Worm (Caenorhabditis elegans) whole organism, late embryonic: Measurements from ENCODE around the gene dhs-19.
"Not testable (repeated sequence)": the region's sequence is repeated elsewhere in the genome, so short reads cannot be mapped to it uniquely, and the experiment has no call there.

Experiments used
- C08G9.2 ChIP-seq: sonication (generic microtip); optimal IDR thresholded peaks from 2 replicates; lab custom pipeline; 2016; ENCODE audit warnings: mild to moderate bottlenecking, missing genetic modification characterization, moderate library complexity, missing compliant biosample characterization
- C38D4.7 ChIP-seq: fragments of 200-800 bp; sonication (Bioruptor generic); optimal IDR thresholded peaks from 2 replicates; lab custom pipeline; 2018; ENCODE audit warnings: mild to moderate bottlenecking, missing genetic modification characterization, moderate library complexity, missing compliant biosample characterization
- F13H6.1 ChIP-seq: sonication (generic microtip); optimal IDR thresholded peaks from 2 replicates; lab custom pipeline; 2016; ENCODE audit warnings: missing genetic modification characterization, missing compliant biosample characterization
- ama-1 ChIP-seq: fragments of 150-350 bp; optimal IDR thresholded peaks from 2 replicates; lab custom pipeline; 2014
- ceh-14 ChIP-seq: sonication (generic microtip); optimal IDR thresholded peaks from 2 replicates; lab custom pipeline; 2016; ENCODE audit warnings: missing genotype, missing genetic modification characterization, missing compliant biosample characterization
- ceh-22 ChIP-seq: sonication (generic microtip); optimal IDR thresholded peaks from 2 replicates; lab custom pipeline; 2017; ENCODE audit warnings: missing biosample characterization, missing genetic modification characterization
- ceh-24 ChIP-seq: sonication (generic microtip); optimal IDR thresholded peaks from 2 replicates; lab custom pipeline; 2016; ENCODE audit warnings: mild to moderate bottlenecking, missing genetic modification characterization, missing compliant biosample characterization
- ceh-30 ChIP-seq: fragments of 150-350 bp; optimal IDR thresholded peaks from 2 replicates; lab custom pipeline; 2014; ENCODE audit warnings: missing biosample characterization, missing genetic modification characterization
- ceh-34 ChIP-seq: sonication (generic microtip); optimal IDR thresholded peaks from 2 replicates; lab custom pipeline; 2016; ENCODE audit warnings: mild to moderate bottlenecking, missing genetic modification characterization, missing compliant biosample characterization
- ceh-6 ChIP-seq: fragments of 200-800 bp; sonication (Bioruptor generic); optimal IDR thresholded peaks from 2 replicates; lab custom pipeline; 2018; ENCODE audit warnings: mild to moderate bottlenecking, missing genetic modification characterization, missing compliant biosample characterization
- dmd-4 ChIP-seq: sonication (generic microtip); optimal IDR thresholded peaks from 2 replicates; lab custom pipeline; 2016; ENCODE audit warnings: borderline replicate concordance, missing genetic modification characterization, missing compliant biosample characterization
- dve-1 ChIP-seq: sonication (generic microtip); optimal IDR thresholded peaks from 2 replicates; lab custom pipeline; 2017; ENCODE audit warnings: antibody characterized with exemption, mild to moderate bottlenecking, missing genetic modification characterization, missing compliant biosample characterization
- elt-2 ChIP-seq: sonication (generic microtip); optimal IDR thresholded peaks from 2 replicates; lab custom pipeline; 2016; ENCODE audit warnings: missing genetic modification reagents, missing genetic modification characterization, missing compliant biosample characterization
- elt-4 ChIP-seq: sonication (generic microtip); optimal IDR thresholded peaks from 2 replicates; lab custom pipeline; 2016; ENCODE audit warnings: missing genetic modification characterization, missing compliant biosample characterization
- ets-4 ChIP-seq: sonication (generic microtip); optimal IDR thresholded peaks from 2 replicates; lab custom pipeline; 2016; ENCODE audit warnings: missing genetic modification characterization, missing compliant biosample characterization
- eyg-1 ChIP-seq: sonication (generic microtip); optimal IDR thresholded peaks from 2 replicates; lab custom pipeline; 2016; ENCODE audit warnings: missing genotype, missing genetic modification characterization, missing compliant biosample characterization
- fkh-10 ChIP-seq: fragments of 150-350 bp; optimal IDR thresholded peaks from 2 replicates; lab custom pipeline; 2014; ENCODE audit warnings: missing biosample characterization, missing genetic modification reagents, missing genetic modification characterization
- gmeb-2 ChIP-seq: sonication (generic microtip); optimal IDR thresholded peaks from 2 replicates; lab custom pipeline; 2016; ENCODE audit warnings: missing genetic modification characterization, inconsistent platforms, missing compliant biosample characterization
- hlh-13 ChIP-seq: fragments of 200-800 bp; sonication (Bioruptor generic); optimal IDR thresholded peaks from 2 replicates; lab custom pipeline; 2018; ENCODE audit warnings: mild to moderate bottlenecking, missing genetic modification characterization, missing compliant biosample characterization
- hlh-15 ChIP-seq: sonication (generic microtip); optimal IDR thresholded peaks from 2 replicates; lab custom pipeline; 2016; ENCODE audit warnings: missing genetic modification characterization, missing compliant biosample characterization
- lim-6 ChIP-seq: sonication (generic microtip); optimal IDR thresholded peaks from 2 replicates; lab custom pipeline; 2016; ENCODE audit warnings: missing genetic modification characterization, missing compliant biosample characterization
- madf-2 ChIP-seq: sonication (generic microtip); optimal IDR thresholded peaks from 2 replicates; lab custom pipeline; 2017; ENCODE audit warnings: missing genetic modification characterization, missing compliant biosample characterization
- mec-3 ChIP-seq: sonication (generic microtip); optimal IDR thresholded peaks from 2 replicates; lab custom pipeline; 2016; ENCODE audit warnings: borderline replicate concordance, missing genetic modification characterization, missing compliant biosample characterization
- nfya-1 ChIP-seq: sonication (generic microtip); optimal IDR thresholded peaks from 2 replicates; lab custom pipeline; 2017; ENCODE audit warnings: missing genetic modification characterization, mild to moderate bottlenecking, missing compliant biosample characterization, antibody characterized with exemption, moderate library complexity
- nhr-11 ChIP-seq: fragments of 150-350 bp; optimal IDR thresholded peaks from 2 replicates; lab custom pipeline; 2014; ENCODE audit warnings: missing biosample characterization, missing genetic modification characterization
- pax-1 ChIP-seq: fragments of 150-350 bp; optimal IDR thresholded peaks from 2 replicates; lab custom pipeline; 2014; ENCODE audit warnings: missing biosample characterization, missing genetic modification characterization
- ref-2 ChIP-seq: sonication (generic microtip); optimal IDR thresholded peaks from 2 replicates; lab custom pipeline; 2016; ENCODE audit warnings: missing genetic modification characterization, missing compliant biosample characterization
- rnt-1 ChIP-seq: sonication (generic microtip); optimal IDR thresholded peaks from 2 replicates; lab custom pipeline; 2016; ENCODE audit warnings: missing genetic modification characterization, missing compliant biosample characterization
- sdc-2 ChIP-seq: sonication (generic microtip); optimal IDR thresholded peaks from 2 replicates; lab custom pipeline; 2016; ENCODE audit warnings: missing genotype, missing genetic modification characterization, missing compliant biosample characterization
- sox-4 ChIP-seq: sonication (generic microtip); optimal IDR thresholded peaks from 2 replicates; lab custom pipeline; 2017; ENCODE audit warnings: mild to moderate bottlenecking, missing genetic modification characterization, inconsistent platforms, missing compliant biosample characterization
- syd-9 ChIP-seq: sonication (generic microtip); optimal IDR thresholded peaks from 2 replicates; lab custom pipeline; 2016; ENCODE audit warnings: mild to moderate bottlenecking, missing genetic modification characterization, moderate library complexity, missing compliant biosample characterization
- tbx-7 ChIP-seq: sonication (generic microtip); optimal IDR thresholded peaks from 2 replicates; lab custom pipeline; 2016; ENCODE audit warnings: missing genotype, missing genetic modification characterization, missing compliant biosample characterization
- unc-3 ChIP-seq, 2 experiments: fragments of 200-800 bp in 1 of 2; sonication (Bioruptor generic) in 1 of 2; sonication (generic microtip) in 1 of 2; conservative IDR thresholded peaks in 1 of 2; optimal IDR thresholded peaks in 1 of 2; 2 replicates each; pipeline versions ENCODE4 v1.3.6 to Lab custom; 2016 to 2022; ENCODE audit warnings: missing compliant biosample characterization in 2 of 2, missing genetic modification characterization in 2 of 2, missing genetic modification reagents in 1 of 2
- unc-42 ChIP-seq: sonication (generic microtip); optimal IDR thresholded peaks from 2 replicates; lab custom pipeline; 2016; ENCODE audit warnings: missing genotype, missing genetic modification characterization, missing compliant biosample characterization
- zip-5 ChIP-seq: sonication (generic microtip); optimal IDR thresholded peaks from 2 replicates; lab custom pipeline; 2016; ENCODE audit warnings: missing genetic modification characterization, missing compliant biosample characterization
- ztf-16 ChIP-seq: sonication (generic microtip); optimal IDR thresholded peaks from 2 replicates; lab custom pipeline; 2017; ENCODE audit warnings: missing genetic modification characterization, missing compliant biosample characterization

Gene dhs-19

ce11 chrV:11480734-11481133 lies 9.5 kb downstream of the dhs-19 start, which contains the start of gene T11F9.14:
TSS of gene T11F9.14 (minus strand) at chrV:11480834.
- not testable (repeated sequence) for TF ChIP-seq ets-4 (tag; lab: Kevin White, UChicago); elt-2; madf-2

ce11 chrV:11479406-11479805 lies 10.9 kb downstream of the dhs-19 start, which contains the start of gene T11F9.22:
TSS of gene T11F9.22 (plus strand) at chrV:11479706.
- TF ChIP-seq pax-1 (no peak), F13H6.1 (tag; lab: Kevin White, UChicago) (no peak), lim-6 (tag; lab: Kevin White, UChicago) (no peak), nhr-11 (no peak), ceh-14 (tag; lab: Kevin White, UChicago) (no peak), ceh-24 (tag; lab: Kevin White, UChicago) (no peak)
- TF ChIP-seq, all 69 proteins: peak for 0

DNA sequence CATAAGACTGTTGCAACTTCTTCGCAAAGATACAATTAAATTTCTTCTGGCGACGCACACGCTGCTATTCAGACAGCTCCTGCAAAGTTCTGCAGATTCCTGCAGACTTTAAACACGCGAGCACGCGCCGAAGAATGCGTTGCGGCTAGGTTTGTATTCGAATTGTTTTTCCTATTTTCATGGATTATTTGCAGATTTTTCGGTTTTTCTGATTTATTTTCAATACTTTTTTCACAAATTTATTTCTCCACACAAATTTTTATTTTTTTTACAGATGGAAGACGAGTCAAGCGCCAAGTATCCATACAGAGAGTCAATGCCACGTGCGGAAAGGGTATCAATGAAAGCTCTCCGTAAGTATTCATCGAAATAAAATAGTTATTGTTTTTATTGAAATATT lies 14.6 kb downstream of the dhs-19 start, which contains the start of gene T11F9.7:
TSS of gene T11F9.7 (plus strand) at position 301 of the 400 bp plus-strand sequence.
- TF ChIP-seq ref-2; ceh-22 (tag; lab: Kevin White, UChicago); elt-4 (tag; lab: Kevin White, UChicago): not testable (repeated sequence)

DNA sequence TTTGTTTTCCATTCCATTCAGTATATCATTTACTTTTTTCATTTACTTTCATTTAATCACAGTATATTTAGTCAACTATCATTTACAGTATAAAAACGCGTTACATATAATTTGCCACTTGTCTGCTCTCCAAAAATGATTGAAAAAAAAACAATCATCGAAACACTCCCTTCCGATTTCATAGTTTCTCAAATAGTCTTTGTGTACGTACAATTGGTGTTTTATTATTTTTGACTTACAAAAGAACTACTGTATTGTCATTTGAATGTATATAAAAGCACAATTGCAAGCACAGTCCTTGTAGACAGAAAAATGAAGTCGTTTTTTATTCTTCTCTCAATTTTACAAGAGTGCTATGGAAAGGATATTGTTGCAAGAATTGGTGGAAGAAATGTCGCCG lies 15.9 kb downstream of the dhs-19 start, which contains the start of gene nas-22:
TSS of gene nas-22 (plus strand) at position 301 of the 400 bp plus-strand sequence.
- TF ChIP-seq pax-1 (no peak), C08G9.2 (tag; lab: Kevin White, UChicago) (no peak), sox-4 (tag; lab: Kevin White, UChicago) (no peak), ama-1 (no peak), ceh-34 (tag; lab: Kevin White, UChicago) (no peak), zip-5 (tag; lab: Kevin White, UChicago) (no peak), madf-2 (no peak), hlh-15 (no peak), ceh-24 (tag; lab: Kevin White, UChicago) (no peak), ref-2 (no peak), ceh-30 (no peak), unc-42 (tag; lab: Kevin White, UChicago) (no peak), ztf-16 (tag; lab: Kevin White, UChicago) (no peak), syd-9 (no peak), nhr-11 (no peak), mec-3 (tag; lab: Kevin White, UChicago) (no peak), ceh-6 (no peak), C38D4.7 (no peak)

DNA sequence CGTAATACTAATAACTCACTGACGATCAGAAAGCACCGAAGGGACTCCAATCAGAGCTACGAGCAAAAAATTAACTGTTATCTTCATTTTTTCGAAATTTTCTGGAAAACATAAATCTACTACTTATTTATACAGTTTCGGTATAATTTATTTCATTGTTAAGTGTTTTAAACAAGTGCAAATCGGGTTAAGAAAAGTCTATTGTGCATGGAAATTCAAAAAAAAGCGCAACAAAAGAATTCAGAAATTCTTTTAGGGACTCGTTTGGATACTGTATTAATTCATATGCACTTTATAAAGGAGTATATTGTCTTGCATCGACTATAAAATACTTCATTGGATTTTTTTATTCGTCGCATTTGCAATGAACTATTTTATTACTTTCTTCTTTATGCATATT lies 18.1 kb downstream of the dhs-19 start, which contains the start of the genes nas-20 and nas-21:
TSS of gene nas-20 (minus strand) at position 101 of the 400 bp plus-strand sequence.
TSS of gene nas-21 (plus strand) at position 356 of the 400 bp plus-strand sequence.
- TF ChIP-seq rnt-1 (tag; lab: Kevin White, UChicago) (no peak), nfya-1 (tag; lab: Kevin White, UChicago) (no peak), eyg-1 (no peak), ref-2 (no peak), madf-2 (no peak), nhr-11 (no peak), dmd-4 (tag; lab: Kevin White, UChicago) (no peak), sdc-2 (no peak), hlh-15 (no peak), gmeb-2 (tag; lab: Kevin White, UChicago) (no peak), unc-42 (tag; lab: Kevin White, UChicago) (no peak), ceh-24 (tag; lab: Kevin White, UChicago) (no peak), fkh-10 (GFP tag; lab: Kevin White, UChicago) (no peak), dve-1 (tag; lab: Kevin White, UChicago) (no peak), tbx-7 (tag; lab: Kevin White, UChicago) (no peak), unc-3 (GFP tag; conservative IDR thresholded peaks at IDR 0.05; lab: Robert Waterston, UW) (no peak), unc-3 (tag; optimal IDR thresholded peaks at IDR 0.05; lab: Kevin White, UChicago) (no peak), hlh-13 (GFP tag; lab: Kevin White, UChicago) (no peak)
